Fruit fly (Drosophila melanogaster): ENCODE data around the gene bark.

- TF ChIP-seq jim (GFP tag; optimal IDR thresholded peaks at IDR 0.05) = no peak
- TF ChIP-seq CrebA (GFP tag; optimal IDR thresholded peaks at IDR 0.05; ENCODE audit: borderline replicate concordance) = no peak
- TF ChIP-seq lola (GFP tag; optimal IDR thresholded peaks at IDR 0.05) = no peak
- TF ChIP-seq Sp1 (GFP tag; optimal IDR thresholded peaks at IDR 0.05) = no peak
- no peak for TF ChIP-seq Abd-B (GFP tag; optimal IDR thresholded peaks at IDR 0.05)
- TF ChIP-seq dl (GFP tag; optimal IDR thresholded peaks at IDR 0.05; ENCODE audit: insufficient read depth in 1 of 2, partially characterized antibody in 2 of 2) = no peak
- no peak for TF ChIP-seq Rel (GFP tag; optimal IDR thresholded peaks at IDR 0.05)
- TF ChIP-seq Rel (tag; optimal IDR thresholded peaks at IDR 0.05) = no peak
These were observed 47.0 kb downstream of the bark start for dm6 chr2L:3833924-3834323.

Measured in whole organism, wandering third instar larva.